Fruit fly (Drosophila melanogaster) whole organism, pupa: ENCODE measurements around the gene Sptr.

Source experiments
- CG13204 ChIP-seq: fragments of 200-800 bp; sonication (Bioruptor generic); optimal IDR thresholded peaks from 2 replicates; lab custom pipeline; 2018; ENCODE audit warnings: missing biosample characterization, mild to moderate bottlenecking, missing genetic modification characterization, moderate library complexity
- CG14655 ChIP-seq: fragments of 200-800 bp; sonication (Bioruptor generic); optimal IDR thresholded peaks from 3 replicates; lab custom pipeline; 2017; ENCODE audit warnings: mild to moderate bottlenecking, missing biosample characterization, missing genetic modification reagents, missing genetic modification characterization
- CG17806 ChIP-seq: fragments of 200-800 bp; sonication (Bioruptor generic); optimal IDR thresholded peaks from 2 replicates; lab custom pipeline; 2018; ENCODE audit warnings: missing biosample characterization, mild to moderate bottlenecking, missing genetic modification characterization, moderate library complexity
- CG32121 ChIP-seq: fragments of 200-800 bp; sonication (Bioruptor generic); IDR thresholded peaks from 2 replicates; pipeline ENCODE4 v1.3.6; 2022; ENCODE audit warnings: missing biosample characterization, missing genetic modification characterization
- CG8159 ChIP-seq: fragments of 200-800 bp; sonication (Bioruptor generic); optimal IDR thresholded peaks from 3 replicates; lab custom pipeline; 2018; ENCODE audit warnings: missing biosample characterization, mild to moderate bottlenecking, missing genetic modification characterization, moderate library complexity
- D1 ChIP-seq: fragments of 200-800 bp; sonication (Bioruptor generic); optimal IDR thresholded peaks from 2 replicates; lab custom pipeline; 2018; ENCODE audit warnings: missing biosample characterization, mild to moderate bottlenecking, missing genetic modification characterization, moderate library complexity
- EcR ChIP-seq: fragments of 200-800 bp; sonication (Bioruptor generic); optimal IDR thresholded peaks from 3 replicates; lab custom pipeline; 2019; ENCODE audit warnings: missing biosample characterization, missing genetic modification characterization, mild to moderate bottlenecking, moderate library complexity, missing genetic modification reagents
- Ets98B ChIP-seq: fragments of 200-800 bp; sonication (Bioruptor generic); IDR thresholded peaks from 2 replicates; pipeline ENCODE4 v1.3.6; 2022; ENCODE audit warnings: missing biosample characterization, missing genetic modification characterization
- Pif1A ChIP-seq: fragments of 200-800 bp; sonication (Bioruptor generic); optimal IDR thresholded peaks from 3 replicates; lab custom pipeline; 2016; ENCODE audit warnings: missing biosample characterization, missing genetic modification characterization
- Pif1B ChIP-seq: fragments of 200-800 bp; sonication (Bioruptor generic); optimal IDR thresholded peaks from 3 replicates; lab custom pipeline; 2016; ENCODE audit warnings: missing biosample characterization, missing genetic modification characterization
- Snoo ChIP-seq: fragments of 200-800 bp; sonication (Bioruptor generic); optimal IDR thresholded peaks from 3 replicates; lab custom pipeline; 2017; ENCODE audit warnings: missing biosample characterization, mild to moderate bottlenecking, missing genetic modification characterization, inconsistent platforms
- fd96Ca ChIP-seq: fragments of 200-800 bp; sonication (Bioruptor generic); IDR thresholded peaks from 3 replicates; pipeline ENCODE4 v1.3.6; 2022; ENCODE audit warnings: missing biosample characterization, missing genetic modification characterization
- rn ChIP-seq: fragments of 200-800 bp; sonication (Bioruptor generic); IDR thresholded peaks from 2 replicates; pipeline ENCODE4 v1.3.6; 2022; ENCODE audit warnings: missing biosample characterization, missing genetic modification characterization

- TF ChIP-seq rn, result no peak
- TF ChIP-seq EcR (GFP tag; lab: Kevin White, UChicago), result no peak
- TF ChIP-seq CG8159 (tag; lab: Kevin White, UChicago), result no peak
- TF ChIP-seq CG14655 (GFP tag; lab: Kevin White, UChicago), result no peak
- no peak for TF ChIP-seq CG17806
- TF ChIP-seq CG32121 (GFP tag; lab: Robert Waterston, UW), result no peak
- TF ChIP-seq Pif1B, result no peak
- no peak for TF ChIP-seq fd96Ca (GFP tag; lab: Robert Waterston, UW)
- no peak for TF ChIP-seq D1 (tag; lab: Kevin White, UChicago)
- TF ChIP-seq Snoo (tag; lab: Kevin White, UChicago), result no peak
- TF ChIP-seq Pif1A (GFP tag; lab: Kevin White, UChicago), result no peak
- no peak for TF ChIP-seq CG13204 (GFP tag; lab: Kevin White, UChicago)
- no peak for TF ChIP-seq Ets98B (GFP tag; lab: Robert Waterston, UW)
These were observed 41.6 kb downstream of the Sptr start for dm6 chrX:8422643-8423042.
